Fruit fly (Drosophila melanogaster): ENCODE results near the gene CG12971.

DNA sequence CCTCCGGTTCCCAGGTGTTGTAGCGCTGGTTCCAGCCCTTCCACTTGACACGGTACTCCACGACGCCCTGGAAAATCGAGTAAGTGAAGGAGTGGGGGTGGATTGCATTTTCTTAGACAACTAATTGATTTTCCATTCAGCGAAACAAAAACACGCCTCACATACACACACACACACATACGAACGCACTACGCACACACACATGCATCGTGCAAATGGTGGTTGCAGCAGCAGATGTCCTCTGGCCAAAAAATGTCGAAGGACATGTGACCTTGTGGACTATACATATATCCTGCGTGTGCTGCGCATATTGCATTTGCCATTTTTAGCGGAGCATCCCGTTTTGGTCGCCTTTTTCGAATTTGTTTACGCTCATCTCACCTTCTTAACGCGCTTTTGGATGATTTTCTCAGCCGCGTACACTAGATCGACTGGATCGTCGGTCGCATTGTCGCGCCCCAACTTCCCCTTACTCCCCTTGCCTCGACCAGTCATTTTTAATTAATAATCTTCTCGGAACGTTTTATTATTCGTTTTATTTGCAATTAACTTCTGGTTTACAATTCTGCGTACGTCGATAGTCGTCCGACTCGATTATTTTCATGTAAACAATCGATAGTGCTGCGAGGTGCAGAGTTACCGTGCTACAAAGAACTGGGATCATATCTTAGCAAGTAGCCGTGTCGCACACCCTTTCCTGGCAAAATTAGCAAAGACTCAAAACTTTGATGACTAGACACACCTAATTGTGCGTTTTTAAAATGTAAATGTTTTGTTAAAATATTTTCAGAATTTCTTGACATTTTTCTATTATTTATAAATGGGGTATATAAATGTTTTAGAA lies 38.7 kb downstream of the CG12971 start, which contains the start of gene Pc:
- TF ChIP-seq CTCF (optimal IDR thresholded peaks at IDR 0.05) (peak; percentile 60 to 75), CG8478 (optimal IDR thresholded peaks at IDR 0.05) (no peak)

All from S2 (cell line).